Worm (Caenorhabditis elegans) whole organism, L3 larva: Measurements from ENCODE around the gene W06F12.2.

Experiments
- ama-1 ChIP-seq: fragments of 150-350 bp; optimal IDR thresholded peaks from 2 replicates; lab custom pipeline; 2018
- ceh-82 ChIP-seq: fragments of 150-350 bp; optimal IDR thresholded peaks from 2 replicates; lab custom pipeline; 2014; ENCODE audit warnings: missing biosample characterization, missing genetic modification characterization
- ceh-9 ChIP-seq: sonication (generic microtip); optimal IDR thresholded peaks from 2 replicates; lab custom pipeline; 2018; ENCODE audit warnings: missing biosample characterization, missing genetic modification characterization
- fkh-2 ChIP-seq: fragments of 150-350 bp; optimal IDR thresholded peaks from 2 replicates; lab custom pipeline; 2014; ENCODE audit warnings: missing biosample characterization, missing genetic modification reagents, missing genetic modification characterization
- lin-15B ChIP-seq: fragments of 150-350 bp; optimal IDR thresholded peaks from 2 replicates; lab custom pipeline; 2014; ENCODE audit warnings: missing biosample characterization, missing genetic modification characterization
- lin-39 ChIP-seq: fragments of 150-350 bp; optimal IDR thresholded peaks from 2 replicates; lab custom pipeline; 2018; ENCODE audit warnings: missing biosample characterization, missing genetic modification reagents, missing genetic modification characterization
- nhr-237 ChIP-seq: fragments of 150-350 bp; optimal IDR thresholded peaks from 2 replicates; lab custom pipeline; 2014; ENCODE audit warnings: missing biosample characterization, missing genetic modification characterization
- pqm-1 ChIP-seq: fragments of 150-350 bp; optimal IDR thresholded peaks from 2 replicates; lab custom pipeline; 2017; ENCODE audit warnings: missing biosample characterization, missing genetic modification characterization, inconsistent platforms
- tbx-2 ChIP-seq: sonication (generic microtip); optimal IDR thresholded peaks from 2 replicates; lab custom pipeline; 2016; ENCODE audit warnings: mild to moderate bottlenecking, missing genetic modification characterization, missing compliant biosample characterization
- zag-1 ChIP-seq: fragments of 150-350 bp; optimal IDR thresholded peaks from 2 replicates; lab custom pipeline; 2014; ENCODE audit warnings: missing biosample characterization, missing genetic modification characterization

DNA sequence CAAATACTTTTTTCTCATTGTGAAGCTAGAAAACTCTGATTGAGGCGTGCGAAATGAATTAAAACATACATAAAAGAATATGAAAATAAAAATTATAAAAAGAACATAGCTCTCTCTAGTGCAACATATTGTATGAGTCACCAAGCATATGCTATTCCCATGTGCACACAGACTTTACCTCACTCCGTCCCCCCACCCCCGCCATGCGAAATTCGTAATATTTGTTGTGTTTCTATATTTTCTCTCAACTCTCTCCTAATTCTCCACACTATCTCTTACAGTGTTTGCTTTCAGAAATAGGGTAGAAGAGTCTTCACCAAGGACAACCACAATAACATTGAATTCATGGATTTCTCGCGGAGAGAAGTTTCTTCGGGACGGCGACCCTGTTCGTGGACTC, 1.2 kb upstream of the W06F12.2 start:
- TF ChIP-seq ceh-82 (tag; lab: Kevin White, UChicago) (no peak), fkh-2 (tag; lab: Kevin White, UChicago) (no peak), zag-1 (tag; lab: Kevin White, UChicago) (no peak), lin-39 (no peak), lin-15B (tag; lab: Kevin White, UChicago) (no peak), pqm-1 (peak; percentile 51), ama-1 (no peak), tbx-2 (tag; lab: Kevin White, UChicago) (no peak), ceh-9 (no peak), nhr-237 (no peak)
